Fruit fly (Drosophila melanogaster) whole organism, wandering third instar larva: ENCODE results near the gene CG10710.

Source experiments
- CG32264 ChIP-seq: fragments of 200-800 bp; sonication (Bioruptor generic); optimal IDR thresholded peaks from 2 replicates; lab custom pipeline; 2016; ENCODE audit warnings: missing biosample characterization, missing genetic modification characterization
- CrebA ChIP-seq: fragments of 200-800 bp; sonication (Bioruptor generic); optimal IDR thresholded peaks from 2 replicates; lab custom pipeline; 2016; ENCODE audit warnings: missing biosample characterization, mild to moderate bottlenecking, missing genetic modification characterization, borderline replicate concordance
- Dfd ChIP-seq: fragments of >200 bp; optimal IDR thresholded peaks from 2 replicates; lab custom pipeline; 2017; ENCODE audit warnings: missing biosample characterization, missing genetic modification characterization
- Dif ChIP-seq: fragments of 200-275, 200-300 bp; sonication (Bioruptor generic); optimal IDR thresholded peaks from 2 replicates; lab custom pipeline; 2018; ENCODE audit warnings: missing biosample characterization, missing genetic modification characterization; ENCODE audit not compliant: partially characterized antibody
- HLH106 ChIP-seq: fragments of 200-800 bp; optimal IDR thresholded peaks from 3 replicates; lab custom pipeline; 2019; ENCODE audit warnings: missing biosample characterization, mild to moderate bottlenecking, missing genetic modification characterization, moderate library complexity
- Hnf4 ChIP-seq: fragments of 200-800 bp; sonication (Bioruptor generic); optimal IDR thresholded peaks from 2 replicates; lab custom pipeline; 2016; ENCODE audit warnings: missing biosample characterization, mild to moderate bottlenecking, missing genetic modification characterization
- Jra ChIP-seq: sonication (Bioruptor generic); optimal IDR thresholded peaks from 2 replicates; lab custom pipeline; 2016; ENCODE audit warnings: missing biosample characterization, missing genetic modification characterization
- Myc ChIP-seq: fragments of >200 bp; optimal IDR thresholded peaks from 2 replicates; lab custom pipeline; 2017
- N ChIP-seq: fragments of >200 bp; optimal IDR thresholded peaks from 2 replicates; lab custom pipeline; 2018; ENCODE audit warnings: missing biosample characterization, missing external identifiers, missing genetic modification characterization
- Rel ChIP-seq, 2 experiments: fragments of 200-800 bp; sonication (Bioruptor generic) in 1 of 2; optimal IDR thresholded peaks; 2 replicates in 1 of 2; 3 replicates in 1 of 2; lab custom pipeline; 2016 to 2019; ENCODE audit warnings: mild to moderate bottlenecking in 2 of 2, missing biosample characterization in 2 of 2, missing genetic modification characterization in 2 of 2, moderate library complexity in 1 of 2
- Sp1 ChIP-seq: fragments of 200-800 bp; sonication (Bioruptor generic); optimal IDR thresholded peaks from 3 replicates; lab custom pipeline; 2019; ENCODE audit warnings: missing biosample characterization, mild to moderate bottlenecking, missing genetic modification characterization, moderate library complexity
- Vsx2 ChIP-seq: fragments of 200-300, 225-300 bp; sonication (Bioruptor generic); optimal IDR thresholded peaks from 2 replicates; lab custom pipeline; 2018; ENCODE audit warnings: missing biosample characterization, missing genetic modification characterization; ENCODE audit not compliant: partially characterized antibody
- br ChIP-seq: fragments of 200-800 bp; sonication (Bioruptor generic); optimal IDR thresholded peaks from 2 replicates; lab custom pipeline; 2016; ENCODE audit warnings: missing biosample characterization, missing genetic modification characterization
- brk ChIP-seq: fragments of 200-800 bp; sonication (Bioruptor generic); optimal IDR thresholded peaks from 2 replicates; lab custom pipeline; 2016; ENCODE audit warnings: missing biosample characterization, mild to moderate bottlenecking, missing genetic modification characterization
- dl ChIP-seq, 2 experiments: fragments of 175-275, 200-275 bp in 1 of 2; fragments of 200-275 bp in 1 of 2; sonication (Bioruptor generic); optimal IDR thresholded peaks; lab custom pipeline; 2018; ENCODE audit warnings: mild to moderate bottlenecking in 2 of 2, missing biosample characterization in 2 of 2, missing genetic modification characterization in 2 of 2, moderate library complexity in 2 of 2; ENCODE audit not compliant: partially characterized antibody in 2 of 2, insufficient read depth in 1 of 2
- dsf ChIP-seq: sonication (Bioruptor generic); optimal IDR thresholded peaks from 2 replicates; lab custom pipeline; 2016; ENCODE audit warnings: missing biosample characterization, missing genetic modification characterization, borderline replicate concordance
- ey ChIP-seq: fragments of 200-800 bp; sonication (Bioruptor generic); optimal IDR thresholded peaks from 2 replicates; lab custom pipeline; 2016; ENCODE audit warnings: missing biosample characterization, missing genetic modification characterization
- foxo ChIP-seq, 2 experiments: fragments of 200-800 bp; sonication (Bioruptor generic); optimal IDR thresholded peaks; 2 replicates in 1 of 2; 3 replicates in 1 of 2; lab custom pipeline; 2016 to 2017; ENCODE audit warnings: missing biosample characterization in 2 of 2, missing genetic modification characterization in 2 of 2
- fru ChIP-seq: fragments of 200-800 bp; sonication (Bioruptor generic); optimal IDR thresholded peaks from 3 replicates; lab custom pipeline; 2016; ENCODE audit warnings: missing biosample characterization, mild to moderate bottlenecking, missing genetic modification characterization
- h ChIP-seq: fragments of 200-800 bp; sonication (Bioruptor generic); optimal IDR thresholded peaks from 3 replicates; lab custom pipeline; 2016; ENCODE audit warnings: missing biosample characterization, mild to moderate bottlenecking, missing genetic modification characterization
- jim ChIP-seq: fragments of 175-275, 200-325 bp; sonication (Bioruptor generic); optimal IDR thresholded peaks from 2 replicates; lab custom pipeline; 2016; ENCODE audit warnings: missing biosample characterization, mild to moderate bottlenecking, missing genetic modification characterization
- lola ChIP-seq: fragments of >200 bp; optimal IDR thresholded peaks from 2 replicates; lab custom pipeline; 2017; ENCODE audit warnings: missing biosample characterization, missing genetic modification characterization
- pan ChIP-seq: fragments of >200 bp; optimal IDR thresholded peaks from 2 replicates; lab custom pipeline; 2017
- psq ChIP-seq: fragments of 200-800 bp; sonication (Bioruptor generic); optimal IDR thresholded peaks from 3 replicates; lab custom pipeline; 2017; ENCODE audit warnings: missing biosample characterization, mild to moderate bottlenecking, missing genetic modification characterization, moderate library complexity
- rgr ChIP-seq: fragments of 200-800 bp; sonication (Bioruptor generic); optimal IDR thresholded peaks from 3 replicates; lab custom pipeline; 2016; ENCODE audit warnings: missing biosample characterization, mild to moderate bottlenecking, missing genetic modification characterization
- sage ChIP-seq: fragments of 200-800 bp; sonication (Bioruptor generic); optimal IDR thresholded peaks from 2 replicates; lab custom pipeline; 2016; ENCODE audit warnings: missing biosample characterization, mild to moderate bottlenecking, missing genetic modification characterization
- sv ChIP-seq: fragments of 200-800 bp; sonication (Bioruptor generic); optimal IDR thresholded peaks from 3 replicates; lab custom pipeline; 2016; ENCODE audit warnings: missing biosample characterization, missing genetic modification characterization
- tai ChIP-seq: sonication (Bioruptor generic); optimal IDR thresholded peaks from 2 replicates; lab custom pipeline; 2016; ENCODE audit warnings: missing biosample characterization, missing genetic modification characterization
- usp ChIP-seq: fragments of >200 bp; optimal IDR thresholded peaks from 2 replicates; lab custom pipeline; 2017; ENCODE audit warnings: missing biosample characterization, missing genetic modification characterization

The CG10710 gene

dm6 chr3L:13497720-13498355 is 21.6 kb downstream of the CG10710 start:
- TF ChIP-seq fru (GFP tag; lab: Kevin White, UChicago) (peak; percentile 34), CrebA (GFP tag; lab: Kevin White, UChicago) (no peak), h (GFP tag; lab: Kevin White, UChicago) (peak; percentile 20), psq (GFP tag; lab: Kevin White, UChicago) (peak; percentile 20), rgr (GFP tag; lab: Kevin White, UChicago) (no peak), usp (GFP tag; lab: Kevin White, UChicago) (no peak), pan (lab: Kevin White, UChicago) (no peak), Jra (GFP tag; lab: Kevin White, UChicago) (peak; percentile 7), N (GFP tag; lab: Kevin White, UChicago) (no peak), Dif (peak; percentile 37), br (GFP tag; lab: Kevin White, UChicago) (peak; percentile 9), CG32264 (peak; percentile 0), Rel (GFP tag; optimal IDR thresholded peaks at IDR 0.05; lab: Kevin White, UChicago) (no peak), Rel (tag; optimal IDR thresholded peaks at IDR 0.05; lab: Kevin White, UChicago) (peak; percentile 48), brk (no peak), foxo (GFP tag; optimal IDR thresholded peaks at IDR 0.05; lab: Kevin White, UChicago) (peak in 1 of 2 experiments; percentile 11), Myc (lab: Kevin White, UChicago) (no peak), Hnf4 (GFP tag; lab: Kevin White, UChicago) (no peak), jim (GFP tag; lab: Kevin White, UChicago) (peak; percentile 80), HLH106 (tag; lab: Kevin White, UChicago) (no peak), ey (GFP tag; lab: Kevin White, UChicago) (no peak), sv (no peak), Vsx2 (GFP tag; lab: Kevin White, UChicago) (peak; percentile 31), Dfd (GFP tag; lab: Kevin White, UChicago) (no peak), sage (no peak), dsf (GFP tag; lab: Kevin White, UChicago) (no peak), Sp1 (GFP tag; lab: Kevin White, UChicago) (peak; percentile 39)

dm6 chr3L:13495065-13495464 is 24.3 kb downstream of the CG10710 start:
- TF ChIP-seq jim (GFP tag; lab: Kevin White, UChicago): peak; percentile 86
- TF ChIP-seq Rel (GFP tag; optimal IDR thresholded peaks at IDR 0.05; lab: Kevin White, UChicago): peak; percentile 11
- no peak for TF ChIP-seq Rel (tag; optimal IDR thresholded peaks at IDR 0.05; lab: Kevin White, UChicago)
- peak; percentile 83 for TF ChIP-seq CrebA (GFP tag; lab: Kevin White, UChicago)
- peak; percentile 25 for TF ChIP-seq Hnf4 (GFP tag; lab: Kevin White, UChicago)
- TF ChIP-seq Sp1 (GFP tag; lab: Kevin White, UChicago): peak; percentile 26
- TF ChIP-seq dsf (GFP tag; lab: Kevin White, UChicago): no peak
- TF ChIP-seq, all 38 proteins: peak for 5

DNA sequence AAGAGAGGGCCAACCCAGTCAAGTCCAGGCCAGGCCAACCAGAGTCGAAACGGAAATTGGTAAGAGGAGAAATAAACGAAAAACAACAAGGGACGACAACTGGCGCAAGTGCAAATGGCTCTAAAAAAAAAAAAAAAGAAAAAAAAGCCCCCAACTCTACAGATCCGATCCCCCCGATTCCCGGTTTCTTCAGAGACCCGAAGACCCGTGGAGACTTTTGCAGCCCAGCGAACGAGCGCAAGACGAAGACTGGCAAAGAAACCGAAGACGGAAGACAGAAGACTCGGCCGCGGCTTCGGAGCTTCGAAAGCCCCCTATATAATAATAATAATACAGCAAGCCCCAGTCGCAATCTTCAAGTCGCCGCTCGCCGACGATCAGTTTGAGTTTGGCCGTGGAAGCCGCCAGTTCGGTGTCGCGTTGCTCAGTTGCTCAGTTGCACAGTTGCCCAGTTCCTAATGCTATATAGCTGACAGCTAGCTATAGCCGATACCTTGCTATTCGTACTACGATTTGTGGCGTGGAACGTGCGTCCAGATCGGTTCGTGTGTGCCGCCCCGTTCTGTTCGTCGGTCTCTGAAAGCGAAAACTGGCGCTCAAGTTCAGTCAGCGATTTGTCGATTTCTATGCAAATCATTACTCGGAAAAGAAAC is 24.9 kb downstream of the CG10710 start:
- TF ChIP-seq CG32264: no peak
- TF ChIP-seq brk: peak; percentile 28
- peak; percentile 14 for TF ChIP-seq fru (GFP tag; lab: Kevin White, UChicago)
- TF ChIP-seq Hnf4 (GFP tag; lab: Kevin White, UChicago): peak; percentile 2
- peak; percentile 92 for TF ChIP-seq jim (GFP tag; lab: Kevin White, UChicago)
- TF ChIP-seq Dfd (GFP tag; lab: Kevin White, UChicago): no peak
- peak; percentile 80 for TF ChIP-seq Rel (GFP tag; optimal IDR thresholded peaks at IDR 0.05; lab: Kevin White, UChicago)
- TF ChIP-seq Rel (tag; optimal IDR thresholded peaks at IDR 0.05; lab: Kevin White, UChicago): peak; percentile 96
- no peak for TF ChIP-seq CrebA (GFP tag; lab: Kevin White, UChicago)
- no peak for TF ChIP-seq N (GFP tag; lab: Kevin White, UChicago)
- peak; percentile 66 for TF ChIP-seq h (GFP tag; lab: Kevin White, UChicago)
- peak in 1 of 2 experiments; percentile 15 for TF ChIP-seq dl (GFP tag; optimal IDR thresholded peaks at IDR 0.05; lab: Kevin White, UChicago; ENCODE audit: insufficient read depth in 1 of 2, partially characterized antibody in 2 of 2)
- TF ChIP-seq dsf (GFP tag; lab: Kevin White, UChicago): no peak
- peak; percentile 63 for TF ChIP-seq Sp1 (GFP tag; lab: Kevin White, UChicago)
- peak; percentile 23 for TF ChIP-seq sage
- TF ChIP-seq lola (GFP tag; lab: Kevin White, UChicago): no peak
- TF ChIP-seq rgr (GFP tag; lab: Kevin White, UChicago): peak; percentile 43
- peak; percentile 30 for TF ChIP-seq br (GFP tag; lab: Kevin White, UChicago)
- no peak for TF ChIP-seq tai (GFP tag; lab: Kevin White, UChicago)
- peak; percentile 50 for TF ChIP-seq Dif
- TF ChIP-seq psq (GFP tag; lab: Kevin White, UChicago): peak; percentile 80
- no peak for TF ChIP-seq usp (GFP tag; lab: Kevin White, UChicago)
- peak; percentile 9 to 64 for TF ChIP-seq foxo (GFP tag; optimal IDR thresholded peaks at IDR 0.05; lab: Kevin White, UChicago)
